Fruit fly (Drosophila melanogaster) whole organism, wandering third instar larva: ENCODE measurements around the gene Rcd5.

Experiments used
- Abd-B ChIP-seq: fragments of >200 bp; optimal IDR thresholded peaks from 2 replicates; lab custom pipeline; 2017; ENCODE audit warnings: missing biosample characterization, missing genetic modification characterization
- CG9705 ChIP-seq: fragments of 200-800 bp; sonication (Bioruptor generic); optimal IDR thresholded peaks from 2 replicates; lab custom pipeline; 2018; ENCODE audit warnings: missing biosample characterization, mild to moderate bottlenecking, missing genetic modification characterization
- CrebA ChIP-seq: fragments of 200-800 bp; sonication (Bioruptor generic); optimal IDR thresholded peaks from 2 replicates; lab custom pipeline; 2016; ENCODE audit warnings: missing biosample characterization, mild to moderate bottlenecking, missing genetic modification characterization, borderline replicate concordance
- Dfd ChIP-seq: fragments of >200 bp; optimal IDR thresholded peaks from 2 replicates; lab custom pipeline; 2017; ENCODE audit warnings: missing biosample characterization, missing genetic modification characterization
- GATAd ChIP-seq: sonication (Bioruptor generic); optimal IDR thresholded peaks from 2 replicates; lab custom pipeline; 2016; ENCODE audit warnings: missing biosample characterization, missing genetic modification characterization
- HLH106 ChIP-seq: fragments of 200-800 bp; optimal IDR thresholded peaks from 3 replicates; lab custom pipeline; 2019; ENCODE audit warnings: missing biosample characterization, mild to moderate bottlenecking, missing genetic modification characterization, moderate library complexity
- Hnf4 ChIP-seq: fragments of 200-800 bp; sonication (Bioruptor generic); optimal IDR thresholded peaks from 2 replicates; lab custom pipeline; 2016; ENCODE audit warnings: missing biosample characterization, mild to moderate bottlenecking, missing genetic modification characterization
- Hr78 ChIP-seq: fragments of >200 bp; optimal IDR thresholded peaks from 2 replicates; lab custom pipeline; 2017; ENCODE audit warnings: missing biosample characterization, missing genetic modification characterization
- Hr83 ChIP-seq: fragments of 200-300 bp; sonication (Bioruptor generic); optimal IDR thresholded peaks from 2 replicates; lab custom pipeline; 2016; ENCODE audit warnings: missing biosample characterization, mild to moderate bottlenecking, missing genetic modification characterization, moderate library complexity; ENCODE audit not compliant: poor library complexity, severe bottlenecking
- Jra ChIP-seq: sonication (Bioruptor generic); optimal IDR thresholded peaks from 2 replicates; lab custom pipeline; 2016; ENCODE audit warnings: missing biosample characterization, missing genetic modification characterization
- Myc ChIP-seq: fragments of >200 bp; optimal IDR thresholded peaks from 2 replicates; lab custom pipeline; 2017
- N ChIP-seq: fragments of >200 bp; optimal IDR thresholded peaks from 2 replicates; lab custom pipeline; 2018; ENCODE audit warnings: missing biosample characterization, missing external identifiers, missing genetic modification characterization
- OdsH ChIP-seq: fragments of 200-800 bp; sonication (Bioruptor generic); optimal IDR thresholded peaks from 2 replicates; lab custom pipeline; 2016; ENCODE audit warnings: missing biosample characterization, mild to moderate bottlenecking, missing genetic modification characterization
- Rel ChIP-seq, 2 experiments: fragments of 200-800 bp; sonication (Bioruptor generic) in 1 of 2; optimal IDR thresholded peaks; 2 replicates in 1 of 2; 3 replicates in 1 of 2; lab custom pipeline; 2016 to 2019; ENCODE audit warnings: mild to moderate bottlenecking in 2 of 2, missing biosample characterization in 2 of 2, missing genetic modification characterization in 2 of 2, moderate library complexity in 1 of 2
- Vsx2 ChIP-seq: fragments of 200-300, 225-300 bp; sonication (Bioruptor generic); optimal IDR thresholded peaks from 2 replicates; lab custom pipeline; 2018; ENCODE audit warnings: missing biosample characterization, missing genetic modification characterization; ENCODE audit not compliant: partially characterized antibody
- br ChIP-seq: fragments of 200-800 bp; sonication (Bioruptor generic); optimal IDR thresholded peaks from 2 replicates; lab custom pipeline; 2016; ENCODE audit warnings: missing biosample characterization, missing genetic modification characterization
- brk ChIP-seq: fragments of 200-800 bp; sonication (Bioruptor generic); optimal IDR thresholded peaks from 2 replicates; lab custom pipeline; 2016; ENCODE audit warnings: missing biosample characterization, mild to moderate bottlenecking, missing genetic modification characterization
- dl ChIP-seq, 2 experiments: fragments of 175-275, 200-275 bp in 1 of 2; fragments of 200-275 bp in 1 of 2; sonication (Bioruptor generic); optimal IDR thresholded peaks; lab custom pipeline; 2018; ENCODE audit warnings: mild to moderate bottlenecking in 2 of 2, missing biosample characterization in 2 of 2, missing genetic modification characterization in 2 of 2, moderate library complexity in 2 of 2; ENCODE audit not compliant: partially characterized antibody in 2 of 2, insufficient read depth in 1 of 2
- dmrt93B ChIP-seq: fragments of 200-800 bp; sonication (Bioruptor generic); optimal IDR thresholded peaks from 2 replicates; lab custom pipeline; 2018; ENCODE audit warnings: missing biosample characterization, mild to moderate bottlenecking, missing genetic modification characterization
- dsf ChIP-seq: sonication (Bioruptor generic); optimal IDR thresholded peaks from 2 replicates; lab custom pipeline; 2016; ENCODE audit warnings: missing biosample characterization, missing genetic modification characterization, borderline replicate concordance
- ey ChIP-seq: fragments of 200-800 bp; sonication (Bioruptor generic); optimal IDR thresholded peaks from 2 replicates; lab custom pipeline; 2016; ENCODE audit warnings: missing biosample characterization, missing genetic modification characterization
- fru ChIP-seq: fragments of 200-800 bp; sonication (Bioruptor generic); optimal IDR thresholded peaks from 3 replicates; lab custom pipeline; 2016; ENCODE audit warnings: missing biosample characterization, mild to moderate bottlenecking, missing genetic modification characterization
- jim ChIP-seq: fragments of 175-275, 200-325 bp; sonication (Bioruptor generic); optimal IDR thresholded peaks from 2 replicates; lab custom pipeline; 2016; ENCODE audit warnings: missing biosample characterization, mild to moderate bottlenecking, missing genetic modification characterization
- pan ChIP-seq: fragments of >200 bp; optimal IDR thresholded peaks from 2 replicates; lab custom pipeline; 2017
- psq ChIP-seq: fragments of 200-800 bp; sonication (Bioruptor generic); optimal IDR thresholded peaks from 3 replicates; lab custom pipeline; 2017; ENCODE audit warnings: missing biosample characterization, mild to moderate bottlenecking, missing genetic modification characterization, moderate library complexity
- rgr ChIP-seq: fragments of 200-800 bp; sonication (Bioruptor generic); optimal IDR thresholded peaks from 3 replicates; lab custom pipeline; 2016; ENCODE audit warnings: missing biosample characterization, mild to moderate bottlenecking, missing genetic modification characterization
- sv ChIP-seq: fragments of 200-800 bp; sonication (Bioruptor generic); optimal IDR thresholded peaks from 3 replicates; lab custom pipeline; 2016; ENCODE audit warnings: missing biosample characterization, missing genetic modification characterization
- tai ChIP-seq: sonication (Bioruptor generic); optimal IDR thresholded peaks from 2 replicates; lab custom pipeline; 2016; ENCODE audit warnings: missing biosample characterization, missing genetic modification characterization
- usp ChIP-seq: fragments of >200 bp; optimal IDR thresholded peaks from 2 replicates; lab custom pipeline; 2017; ENCODE audit warnings: missing biosample characterization, missing genetic modification characterization
- woc ChIP-seq: sonication (Bioruptor generic); optimal IDR thresholded peaks from 2 replicates; lab custom pipeline; 2016; ENCODE audit warnings: missing biosample characterization, mild to moderate bottlenecking, missing genetic modification characterization

Gene Rcd5

dm6 chr3L:4076907-4077306 is 36.6 kb downstream of the Rcd5 start:
- TF ChIP-seq woc (no peak), Dfd (GFP tag; lab: Kevin White, UChicago) (no peak), Vsx2 (GFP tag; lab: Kevin White, UChicago) (no peak), brk (GFP tag; lab: Kevin White, UChicago) (no peak), OdsH (GFP tag; lab: Kevin White, UChicago) (no peak), pan (lab: Kevin White, UChicago) (no peak), dsf (GFP tag; lab: Kevin White, UChicago) (no peak), Jra (GFP tag; lab: Kevin White, UChicago) (no peak), Hnf4 (GFP tag; lab: Kevin White, UChicago) (no peak)

DNA sequence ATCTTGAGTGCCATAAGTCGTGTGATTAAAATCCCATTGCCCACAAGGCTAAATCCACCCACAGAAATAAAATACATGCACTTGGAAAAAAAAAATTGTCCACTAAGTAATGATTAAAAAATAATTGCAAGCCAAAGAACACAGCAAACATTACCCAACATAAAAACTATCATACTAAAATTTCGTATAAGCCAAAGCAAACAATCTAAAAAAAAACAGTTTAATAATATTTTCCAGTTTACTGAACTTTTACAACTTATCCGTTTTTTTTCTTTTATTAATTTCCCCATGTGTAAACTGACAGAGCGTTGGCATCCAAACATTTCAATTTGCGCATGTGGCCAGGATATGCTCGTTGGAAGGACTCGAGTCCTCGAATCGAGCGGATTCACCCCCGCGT is 39.9 kb downstream of the Rcd5 start:
- TF ChIP-seq GATAd (GFP tag; lab: Kevin White, UChicago) (no peak), Abd-B (no peak), fru (GFP tag; lab: Kevin White, UChicago) (no peak), usp (GFP tag; lab: Kevin White, UChicago) (no peak), ey (no peak)
- TF ChIP-seq, all 38 proteins: peak for 0

DNA sequence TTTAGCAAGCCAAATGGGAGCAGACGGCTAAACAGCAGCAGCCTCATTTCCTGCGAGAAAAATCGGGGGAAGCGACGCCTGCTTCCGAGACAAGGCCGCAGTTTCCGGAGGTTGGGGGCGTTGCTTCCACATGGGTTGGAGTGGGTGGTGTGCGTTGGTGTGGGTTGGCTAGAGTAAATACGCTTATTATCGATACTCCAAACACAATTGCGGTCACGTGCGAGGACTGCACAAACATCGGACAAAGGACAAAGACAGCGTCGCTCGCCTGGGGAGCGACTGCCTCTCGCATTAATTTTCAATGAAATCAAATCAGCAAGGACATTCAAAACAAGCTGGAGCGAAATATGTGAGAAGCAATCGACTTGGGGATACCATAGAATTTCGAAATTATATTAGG is 40.9 kb downstream of the Rcd5 start:
- TF ChIP-seq ey (no peak), rgr (GFP tag; lab: Kevin White, UChicago) (no peak), N (GFP tag; lab: Kevin White, UChicago) (no peak), sv (GFP tag; lab: Kevin White, UChicago) (no peak), Rel (GFP tag; optimal IDR thresholded peaks at IDR 0.05; lab: Kevin White, UChicago) (no peak), Rel (tag; optimal IDR thresholded peaks at IDR 0.05; lab: Kevin White, UChicago) (no peak), OdsH (GFP tag; lab: Kevin White, UChicago) (no peak), CrebA (no peak), br (GFP tag; lab: Kevin White, UChicago) (no peak), dmrt93B (GFP tag; lab: Kevin White, UChicago) (no peak), jim (GFP tag; lab: Kevin White, UChicago) (no peak), CG9705 (GFP tag; lab: Kevin White, UChicago) (no peak), usp (GFP tag; lab: Kevin White, UChicago) (no peak), Hr78 (GFP tag; lab: Kevin White, UChicago) (no peak), pan (lab: Kevin White, UChicago) (no peak), Hr83 (GFP tag; lab: Kevin White, UChicago) (no peak), Jra (GFP tag; lab: Kevin White, UChicago) (no peak), HLH106 (tag; lab: Kevin White, UChicago) (no peak), psq (GFP tag; lab: Kevin White, UChicago) (no peak), dl (GFP tag; optimal IDR thresholded peaks at IDR 0.05; lab: Kevin White, UChicago; ENCODE audit: insufficient read depth in 1 of 2, partially characterized antibody in 2 of 2) (no peak), Dfd (GFP tag; lab: Kevin White, UChicago) (no peak)
- TF ChIP-seq, all 38 proteins: peak for 0

- TF ChIP-seq dmrt93B (GFP tag; lab: Kevin White, UChicago) = no peak
- no peak for TF ChIP-seq Jra (GFP tag; lab: Kevin White, UChicago)
- no peak for TF ChIP-seq tai
- no peak for TF ChIP-seq Hr78 (GFP tag; lab: Kevin White, UChicago)
- TF ChIP-seq dl (GFP tag; optimal IDR thresholded peaks at IDR 0.05; lab: Kevin White, UChicago; ENCODE audit: insufficient read depth in 1 of 2, partially characterized antibody in 2 of 2) = no peak
- TF ChIP-seq woc = no peak
- TF ChIP-seq Hr83 (GFP tag; lab: Kevin White, UChicago) = no peak
- no peak for TF ChIP-seq usp (GFP tag; lab: Kevin White, UChicago)
- TF ChIP-seq Dfd (GFP tag; lab: Kevin White, UChicago) = no peak
- no peak for TF ChIP-seq jim (GFP tag; lab: Kevin White, UChicago)
- no peak for TF ChIP-seq GATAd (GFP tag; lab: Kevin White, UChicago)
- no peak for TF ChIP-seq Myc
- TF ChIP-seq HLH106 (tag; lab: Kevin White, UChicago) = no peak
- TF ChIP-seq Vsx2 (GFP tag; lab: Kevin White, UChicago) = no peak
- no peak for TF ChIP-seq pan (lab: Kevin White, UChicago)
- no peak for TF ChIP-seq sv (GFP tag; lab: Kevin White, UChicago)
- TF ChIP-seq br (GFP tag; lab: Kevin White, UChicago) = no peak
- TF ChIP-seq, all 38 proteins: peak for 0
Observed at dm6 chr3L:4083442-4083841, 43.1 kb downstream of the Rcd5 start.
